Worm (Caenorhabditis elegans) whole organism, young adult: ENCODE measurements around the gene B0280.9.
A peak's percentile ranks its signal among the peaks of the same experiment; 100 is the strongest.

Experiments used
- B0035.1 ChIP-seq: sonication (generic microtip); optimal IDR thresholded peaks from 2 replicates; lab custom pipeline; 2016; ENCODE audit warnings: missing genetic modification characterization, mild to moderate bottlenecking, missing compliant biosample characterization, missing genotype, missing genetic modification reagents
- B0261.1 ChIP-seq: sonication (generic microtip); optimal IDR thresholded peaks from 2 replicates; lab custom pipeline; 2016; ENCODE audit warnings: mild to moderate bottlenecking, missing genetic modification characterization, moderate library complexity, missing compliant biosample characterization
- B0336.3 ChIP-seq: fragments of 200-800 bp; sonication (Bioruptor generic); IDR thresholded peaks from 2 replicates; pipeline ENCODE4 v1.3.6; 2022; ENCODE audit warnings: missing genetic modification characterization, missing compliant biosample characterization
- C06A6.2 ChIP-seq: fragments of 200-800 bp; sonication (Bioruptor generic); conservative IDR thresholded peaks from 2 replicates; pipeline ENCODE4 v1.3.6; 2022; ENCODE audit warnings: missing genetic modification characterization, missing compliant biosample characterization
- C17E4.6 ChIP-seq: fragments of 200-800 bp; sonication (Bioruptor generic); IDR thresholded peaks from 2 replicates; pipeline ENCODE4 v1.3.6; 2022; ENCODE audit warnings: missing genetic modification reagents, missing genetic modification characterization, missing compliant biosample characterization
- F10E7.11 ChIP-seq: sonication (generic microtip); optimal IDR thresholded peaks from 2 replicates; lab custom pipeline; 2017; ENCODE audit warnings: mild to moderate bottlenecking, missing genetic modification characterization, moderate library complexity, missing compliant biosample characterization
- F52B5.7 ChIP-seq: sonication (generic microtip); optimal IDR thresholded peaks from 2 replicates; lab custom pipeline; 2016; ENCODE audit warnings: mild to moderate bottlenecking, missing genetic modification characterization, missing compliant biosample characterization
- T26A5.8 ChIP-seq: sonication (generic microtip); optimal IDR thresholded peaks from 2 replicates; lab custom pipeline; 2016; ENCODE audit warnings: missing genetic modification characterization, missing compliant biosample characterization
- Y79H2A.3 ChIP-seq: fragments of 200-800 bp; sonication (Bioruptor generic); conservative IDR thresholded peaks from 2 replicates; pipeline ENCODE4 v1.3.6; 2022; ENCODE audit warnings: missing genetic modification reagents, missing genetic modification characterization, missing compliant biosample characterization
- akir-1 ChIP-seq: fragments of 200-800 bp; sonication (Bioruptor generic); optimal IDR thresholded peaks from 2 replicates; lab custom pipeline; 2018; ENCODE audit warnings: mild to moderate bottlenecking, missing genetic modification characterization, moderate library complexity, missing compliant biosample characterization
- aptf-2 ChIP-seq: fragments of 200-800 bp; sonication (Bioruptor generic); conservative IDR thresholded peaks from 2 replicates; pipeline ENCODE4 v1.3.6; 2022; ENCODE audit warnings: missing genetic modification reagents, missing genetic modification characterization, missing compliant biosample characterization
- aptf-3 ChIP-seq: fragments of 200-800 bp; sonication (Bioruptor generic); IDR thresholded peaks from 2 replicates; pipeline ENCODE4 v1.3.6; 2022; ENCODE audit warnings: missing genetic modification characterization, missing compliant biosample characterization
- atf-7 ChIP-seq: sonication (generic microtip); optimal IDR thresholded peaks from 2 replicates; lab custom pipeline; 2017; ENCODE audit warnings: mild to moderate bottlenecking, missing genetic modification characterization, missing compliant biosample characterization
- bed-2 ChIP-seq: fragments of 200-800 bp; sonication (Bioruptor generic); IDR thresholded peaks from 2 replicates; pipeline ENCODE4 v1.3.6; 2022; ENCODE audit warnings: missing genetic modification reagents, missing genetic modification characterization, missing compliant biosample characterization
- ccch-3 ChIP-seq: fragments of 200-800 bp; sonication (Bioruptor generic); optimal IDR thresholded peaks from 2 replicates; lab custom pipeline; 2018; ENCODE audit warnings: mild to moderate bottlenecking, missing genetic modification characterization, missing compliant biosample characterization
- cebp-2 ChIP-seq: fragments of 200-800 bp; sonication (Bioruptor generic); IDR thresholded peaks from 2 replicates; pipeline ENCODE4 v1.3.6; 2022; ENCODE audit warnings: missing genetic modification characterization, missing compliant biosample characterization
- ceh-58 ChIP-seq: fragments of 200-800 bp; sonication (Bioruptor generic); IDR thresholded peaks from 2 replicates; pipeline ENCODE4 v1.3.6; 2022; ENCODE audit warnings: missing genetic modification characterization, missing compliant biosample characterization
- dox-1 ChIP-seq: fragments of 200-800 bp; sonication (Bioruptor generic); IDR thresholded peaks from 2 replicates; pipeline ENCODE4 v1.3.6; 2022; ENCODE audit warnings: missing genetic modification reagents, missing genetic modification characterization, missing compliant biosample characterization
- dpff-1 ChIP-seq: sonication (generic microtip); optimal IDR thresholded peaks from 2 replicates; lab custom pipeline; 2017; ENCODE audit warnings: mild to moderate bottlenecking, missing genetic modification characterization, missing compliant biosample characterization
- egl-18 ChIP-seq: fragments of 200-800 bp; sonication (Bioruptor generic); IDR thresholded peaks from 2 replicates; pipeline ENCODE4 v1.3.6; 2022; ENCODE audit warnings: missing genetic modification reagents, missing genetic modification characterization, missing compliant biosample characterization
- egl-44 ChIP-seq: fragments of 200-800 bp; sonication (Bioruptor generic); IDR thresholded peaks from 2 replicates; pipeline ENCODE4 v1.3.6; 2022; ENCODE audit warnings: missing genetic modification reagents, missing genetic modification characterization, missing compliant biosample characterization
- ets-4 ChIP-seq: fragments of 200-800 bp; sonication (Bioruptor generic); optimal IDR thresholded peaks from 2 replicates; lab custom pipeline; 2018; ENCODE audit warnings: mild to moderate bottlenecking, missing genetic modification characterization, missing compliant biosample characterization
- fkh-3 ChIP-seq: sonication (generic microtip); optimal IDR thresholded peaks from 2 replicates; lab custom pipeline; 2016; ENCODE audit warnings: mild to moderate bottlenecking, missing genetic modification characterization, missing compliant biosample characterization
- hlh-12 ChIP-seq: sonication (generic microtip); optimal IDR thresholded peaks from 2 replicates; lab custom pipeline; 2016; ENCODE audit warnings: missing genetic modification characterization, missing compliant biosample characterization
- let-526 ChIP-seq: fragments of 200-800 bp; sonication (Bioruptor generic); IDR thresholded peaks from 2 replicates; pipeline ENCODE4 v1.3.6; 2022; ENCODE audit warnings: missing genetic modification reagents, missing genetic modification characterization, missing compliant biosample characterization
- let-607 ChIP-seq, 2 experiments: fragments of 200-800 bp in 1 of 2; sonication (Bioruptor generic) in 1 of 2; sonication (generic microtip) in 1 of 2; optimal IDR thresholded peaks; 2 replicates each; lab custom pipeline; 2016 to 2018; ENCODE audit warnings: mild to moderate bottlenecking in 2 of 2, missing compliant biosample characterization in 2 of 2, missing genetic modification characterization in 2 of 2, moderate library complexity in 2 of 2, missing genotype in 1 of 2
- lin-54 ChIP-seq: fragments of 200-800 bp; sonication (Bioruptor generic); optimal IDR thresholded peaks from 2 replicates; lab custom pipeline; 2018; ENCODE audit warnings: mild to moderate bottlenecking, missing genetic modification characterization, missing compliant biosample characterization
- lsy-27 ChIP-seq: sonication (generic microtip); optimal IDR thresholded peaks from 2 replicates; lab custom pipeline; 2017; ENCODE audit warnings: missing genetic modification characterization, mild to moderate bottlenecking, missing compliant biosample characterization, antibody characterized with exemption, missing genotype, borderline replicate concordance; ENCODE audit not compliant: insufficient read depth
- mcd-1 ChIP-seq: fragments of 200-800 bp; sonication (Bioruptor generic); IDR thresholded peaks from 2 replicates; pipeline ENCODE4 v1.3.6; 2022; ENCODE audit warnings: missing genetic modification reagents, missing genetic modification characterization, missing compliant biosample characterization
- mel-28 ChIP-seq: sonication (generic microtip); optimal IDR thresholded peaks from 2 replicates; lab custom pipeline; 2016; ENCODE audit warnings: borderline replicate concordance, mild to moderate bottlenecking, missing genetic modification characterization, missing compliant biosample characterization
- mes-4 ChIP-seq: sonication (generic microtip); optimal IDR thresholded peaks from 2 replicates; lab custom pipeline; 2016; ENCODE audit warnings: missing genotype, missing genetic modification characterization, missing compliant biosample characterization
- mxl-1 ChIP-seq: sonication (generic microtip); optimal IDR thresholded peaks from 2 replicates; lab custom pipeline; 2016; ENCODE audit warnings: missing genetic modification characterization, missing compliant biosample characterization
- nhr-120 ChIP-seq: fragments of 200-800 bp; sonication (Bioruptor generic); IDR thresholded peaks from 2 replicates; pipeline ENCODE4 v1.3.6; 2022; ENCODE audit warnings: missing genetic modification characterization, missing compliant biosample characterization
- nhr-179 ChIP-seq: sonication (generic microtip); optimal IDR thresholded peaks from 2 replicates; lab custom pipeline; 2016; ENCODE audit warnings: mild to moderate bottlenecking, missing genetic modification characterization, missing compliant biosample characterization
- nhr-90 ChIP-seq: sonication (generic microtip); optimal IDR thresholded peaks from 2 replicates; lab custom pipeline; 2016; ENCODE audit warnings: missing genotype, mild to moderate bottlenecking, missing genetic modification characterization, missing compliant biosample characterization
- rcor-1 ChIP-seq: fragments of 200-800 bp; sonication (Bioruptor generic); IDR thresholded peaks from 2 replicates; pipeline ENCODE4 v1.3.6; 2022; ENCODE audit warnings: missing genetic modification reagents, missing genetic modification characterization, missing compliant biosample characterization
- rec-8 ChIP-seq, 2 experiments: sonication (generic microtip); optimal IDR thresholded peaks; 2 replicates each; lab custom pipeline; 2016; ENCODE audit warnings: mild to moderate bottlenecking in 2 of 2, missing genetic modification characterization in 2 of 2, missing genetic modification reagents in 2 of 2, missing genotype in 2 of 2, missing biosample characterization in 1 of 2, missing compliant biosample characterization in 1 of 2, moderate library complexity in 1 of 2
- repo-1 ChIP-seq: sonication (generic microtip); optimal IDR thresholded peaks from 2 replicates; lab custom pipeline; 2017; ENCODE audit warnings: mild to moderate bottlenecking, missing genetic modification characterization, missing compliant biosample characterization
- sea-2 ChIP-seq: fragments of 200-800 bp; sonication (Bioruptor generic); IDR thresholded peaks from 2 replicates; pipeline ENCODE4 v1.3.6; 2022; ENCODE audit warnings: missing genetic modification characterization, missing compliant biosample characterization
- snpc-1.3 ChIP-seq: sonication (generic microtip); optimal IDR thresholded peaks from 2 replicates; lab custom pipeline; 2017; ENCODE audit warnings: missing genetic modification characterization, mild to moderate bottlenecking, missing compliant biosample characterization, antibody characterized with exemption, moderate library complexity, missing genotype, missing genetic modification reagents; ENCODE audit not compliant: insufficient read depth
- snpc-3.4 ChIP-seq: sonication (generic microtip); optimal IDR thresholded peaks from 2 replicates; lab custom pipeline; 2017; ENCODE audit warnings: missing genetic modification characterization, mild to moderate bottlenecking, missing compliant biosample characterization, antibody characterized with exemption, moderate library complexity, missing genotype, missing genetic modification reagents
- somi-1 ChIP-seq: fragments of 200-800 bp; sonication (Bioruptor generic); optimal IDR thresholded peaks from 2 replicates; lab custom pipeline; 2018; ENCODE audit warnings: mild to moderate bottlenecking, missing genetic modification characterization, missing compliant biosample characterization
- sptf-2 ChIP-seq: fragments of 200-800 bp; sonication (Bioruptor generic); optimal IDR thresholded peaks from 2 replicates; lab custom pipeline; 2018; ENCODE audit warnings: mild to moderate bottlenecking, missing genetic modification characterization, missing compliant biosample characterization
- unc-130 ChIP-seq: sonication (generic microtip); optimal IDR thresholded peaks from 2 replicates; lab custom pipeline; 2016; ENCODE audit warnings: missing genetic modification reagents, missing genetic modification characterization, missing compliant biosample characterization
- unc-62 ChIP-seq: fragments of 150-350 bp; optimal IDR thresholded peaks from 2 replicates; lab custom pipeline; 2014; ENCODE audit warnings: missing biosample characterization, missing genetic modification reagents, missing genetic modification characterization
- xnd-1 ChIP-seq: sonication (generic microtip); optimal IDR thresholded peaks from 2 replicates; lab custom pipeline; 2016; ENCODE audit warnings: missing genotype, missing genetic modification reagents, missing genetic modification characterization, missing compliant biosample characterization
- zim-3 ChIP-seq: sonication (generic microtip); optimal IDR thresholded peaks from 2 replicates; lab custom pipeline; 2017; ENCODE audit warnings: mild to moderate bottlenecking, missing genetic modification characterization, moderate library complexity, missing compliant biosample characterization
- ztf-18 ChIP-seq: sonication (generic microtip); optimal IDR thresholded peaks from 2 replicates; lab custom pipeline; 2016; ENCODE audit warnings: missing genotype, mild to moderate bottlenecking, missing genetic modification characterization, missing compliant biosample characterization
- ztf-25 ChIP-seq: fragments of 200-800 bp; sonication (Bioruptor generic); IDR thresholded peaks from 2 replicates; pipeline ENCODE4 v1.3.6; 2022; ENCODE audit warnings: missing genetic modification reagents, missing genetic modification characterization, missing compliant biosample characterization

The B0280.9 gene

ce11 chrIII:7141285-7141715 is 18.6 kb upstream of the B0280.9 start (continued):
- no peak for TF ChIP-seq zim-3 (tag; lab: Kevin White, UChicago)
- no peak for TF ChIP-seq unc-62 (GFP tag; lab: Kevin White, UChicago)
- TF ChIP-seq rcor-1 (GFP tag; lab: Robert Waterston, UW): peak; percentile 86
- TF ChIP-seq B0035.1: no peak
- TF ChIP-seq snpc-1.3 (tag; lab: Kevin White, UChicago): peak; percentile 95
- peak; percentile 22 for TF ChIP-seq xnd-1 (tag; lab: Kevin White, UChicago)
- peak; percentile 99 for TF ChIP-seq snpc-3.4 (tag; lab: Kevin White, UChicago)
- no peak for TF ChIP-seq nhr-90
- peak; percentile 13 for TF ChIP-seq T26A5.8 (tag; lab: Kevin White, UChicago)
- peak; percentile 90 for TF ChIP-seq dpff-1
- 0 out of 2 replicates have a peak, but pooled peaks have one; percentile 36 for TF ChIP-seq ztf-25
- peak; percentile 51; the same call in 1 of the 2 replicates for TF ChIP-seq C17E4.6 (GFP tag; lab: Robert Waterston, UW)
- no peak for TF ChIP-seq cebp-2
- TF ChIP-seq mes-4 (tag; lab: Kevin White, UChicago): peak; percentile 1
- TF ChIP-seq egl-44 (GFP tag; lab: Robert Waterston, UW): 0 out of 2 replicates have a peak, but pooled peaks have one; percentile 18
- TF ChIP-seq B0261.1 (tag; lab: Kevin White, UChicago): peak; percentile 3
- TF ChIP-seq C06A6.2 (GFP tag; lab: Robert Waterston, UW): no peak
- TF ChIP-seq ztf-18 (tag; lab: Kevin White, UChicago): peak; percentile 59
- no peak for TF ChIP-seq Y79H2A.3
- TF ChIP-seq rec-8 (tag; optimal IDR thresholded peaks at IDR 0.05; lab: Kevin White, UChicago): no peak
- no peak for TF ChIP-seq sptf-2 (GFP tag; lab: Kevin White, UChicago)
- TF ChIP-seq ceh-58 (GFP tag; lab: Robert Waterston, UW): no peak
- TF ChIP-seq F10E7.11: no peak
- no peak for TF ChIP-seq bed-2 (GFP tag; lab: Robert Waterston, UW)
- TF ChIP-seq F52B5.7 (tag; lab: Kevin White, UChicago): peak; percentile 35
- peak; percentile 89 for TF ChIP-seq repo-1 (tag; lab: Kevin White, UChicago)
- TF ChIP-seq mxl-1 (tag; lab: Kevin White, UChicago): peak; percentile 6
- no peak for TF ChIP-seq sea-2 (GFP tag; lab: Robert Waterston, UW)
- peak; percentile 44 for TF ChIP-seq ets-4 (GFP tag; lab: Kevin White, UChicago)
- TF ChIP-seq mel-28 (tag; lab: Kevin White, UChicago): no peak
- no peak for TF ChIP-seq hlh-12 (tag; lab: Kevin White, UChicago)
- TF ChIP-seq fkh-3 (tag; lab: Kevin White, UChicago): peak; percentile 92
- TF ChIP-seq atf-7 (tag; lab: Kevin White, UChicago): peak; percentile 63
- no peak for TF ChIP-seq ccch-3 (GFP tag; lab: Kevin White, UChicago)
- TF ChIP-seq nhr-179 (tag; lab: Kevin White, UChicago): no peak
- TF ChIP-seq aptf-3 (GFP tag; lab: Robert Waterston, UW): no peak
- no peak for TF ChIP-seq nhr-120 (GFP tag; lab: Robert Waterston, UW)
- TF ChIP-seq mcd-1 (GFP tag; lab: Robert Waterston, UW): peak; percentile 65
- TF ChIP-seq egl-18: 0 out of 2 replicates have a peak, but pooled peaks have one; percentile 32
- peak; percentile 82 for TF ChIP-seq lin-54 (GFP tag; lab: Kevin White, UChicago)
- peak; percentile 37 for TF ChIP-seq unc-130 (GFP tag; lab: Kevin White, UChicago)
- TF ChIP-seq aptf-2 (GFP tag; lab: Robert Waterston, UW): peak; percentile 29; the same call in 1 of the 2 replicates
- peak; percentile 90 for TF ChIP-seq dox-1 (GFP tag; lab: Robert Waterston, UW)
- TF ChIP-seq let-526 (GFP tag; lab: Robert Waterston, UW): no peak
- TF ChIP-seq somi-1 (GFP tag; lab: Kevin White, UChicago): no peak
- TF ChIP-seq B0336.3: peak; percentile 88
- TF ChIP-seq lsy-27 (tag; lab: Kevin White, UChicago): peak; percentile 21
- TF ChIP-seq akir-1: no peak
- peak in 1 of 2 experiments; percentile 30 for TF ChIP-seq let-607 (tag; optimal IDR thresholded peaks at IDR 0.05; lab: Kevin White, UChicago)
